Fruit fly (Drosophila melanogaster) whole organism, embryonic: ENCODE data around the gene Nf-YC.

Experiments used
- Atf6 ChIP-seq: fragments of 200-800 bp; sonication (Bioruptor generic); IDR thresholded peaks from 2 replicates; pipeline ENCODE4 v1.3.6; 2022; ENCODE audit warnings: missing biosample characterization, missing genetic modification characterization
- CG10543 ChIP-seq: fragments of 200-800 bp; sonication (Bioruptor generic); optimal IDR thresholded peaks from 3 replicates; lab custom pipeline; 2017; ENCODE audit warnings: missing biosample characterization, mild to moderate bottlenecking, missing genetic modification characterization, moderate library complexity
- CG10654 ChIP-seq: fragments of 200-800 bp; sonication (Bioruptor generic); optimal IDR thresholded peaks from 2 replicates; lab custom pipeline; 2016; ENCODE audit warnings: missing biosample characterization, missing genetic modification characterization
- CG11504 ChIP-seq: fragments of 200-800 bp; sonication (Bioruptor generic); optimal IDR thresholded peaks from 3 replicates; lab custom pipeline; 2019; ENCODE audit warnings: missing biosample characterization, mild to moderate bottlenecking, missing genetic modification characterization, moderate library complexity
- CG1602 ChIP-seq: fragments of 200-800 bp; sonication (Bioruptor generic); optimal IDR thresholded peaks from 3 replicates; lab custom pipeline; 2016; ENCODE audit warnings: missing biosample characterization, missing genetic modification characterization
- CG2712 ChIP-seq: fragments of 200-800 bp; optimal IDR thresholded peaks from 3 replicates; lab custom pipeline; 2019; ENCODE audit warnings: missing biosample characterization, mild to moderate bottlenecking, missing genetic modification characterization, moderate library complexity
- CG2875 ChIP-seq: fragments of 200-800 bp; sonication (Bioruptor generic); optimal IDR thresholded peaks from 2 replicates; lab custom pipeline; 2017; ENCODE audit warnings: missing biosample characterization, mild to moderate bottlenecking, missing genetic modification characterization, missing genetic modification reagents
- CG3163 ChIP-seq: fragments of 200-800 bp; sonication (Bioruptor generic); optimal IDR thresholded peaks from 3 replicates; lab custom pipeline; 2016; ENCODE audit warnings: missing biosample characterization, missing genetic modification characterization
- CG3407 ChIP-seq: fragments of 200-800 bp; sonication (Bioruptor generic); optimal IDR thresholded peaks from 2 replicates; lab custom pipeline; 2018; ENCODE audit warnings: missing biosample characterization, mild to moderate bottlenecking, missing genetic modification characterization
- CG4617 ChIP-seq: fragments of 200-800 bp; sonication (Bioruptor generic); optimal IDR thresholded peaks from 3 replicates; lab custom pipeline; 2016; ENCODE audit warnings: missing biosample characterization, missing genetic modification characterization, borderline replicate concordance
- CG7556 ChIP-seq: fragments of 200-800 bp; sonication (Bioruptor generic); optimal IDR thresholded peaks from 2 replicates; lab custom pipeline; 2017; ENCODE audit warnings: missing biosample characterization, mild to moderate bottlenecking, missing genetic modification characterization
- CG8281 ChIP-seq: fragments of 200-800 bp; sonication (Bioruptor generic); optimal IDR thresholded peaks from 2 replicates; lab custom pipeline; 2018; ENCODE audit warnings: missing biosample characterization, mild to moderate bottlenecking, missing genetic modification characterization, moderate library complexity
- CG8924 ChIP-seq: fragments of 200-800 bp; optimal IDR thresholded peaks from 3 replicates; lab custom pipeline; 2019; ENCODE audit warnings: missing biosample characterization, mild to moderate bottlenecking, missing genetic modification characterization, moderate library complexity
- CG9609 ChIP-seq: fragments of 200-800 bp; sonication (Bioruptor generic); optimal IDR thresholded peaks from 3 replicates; lab custom pipeline; 2016; ENCODE audit warnings: missing biosample characterization, missing genetic modification characterization
- Dfd ChIP-seq, 2 experiments: fragments of >200 bp; optimal IDR thresholded peaks; 2 replicates each; lab custom pipeline; 2017; ENCODE audit warnings: missing biosample characterization in 2 of 2, missing genetic modification characterization in 2 of 2
- Doc2 ChIP-seq: fragments of 200-800 bp; sonication (Bioruptor generic); IDR thresholded peaks from 2 replicates; pipeline ENCODE4 v1.3.6; 2022; ENCODE audit warnings: missing biosample characterization, missing genetic modification characterization
- H15 ChIP-seq: fragments of 200-800 bp; sonication (Bioruptor generic); IDR thresholded peaks from 3 replicates; pipeline ENCODE4 v1.3.6; 2022; ENCODE audit warnings: missing biosample characterization, missing genetic modification characterization
- HHEX ChIP-seq: fragments of 200-800 bp; sonication (Bioruptor generic); optimal IDR thresholded peaks from 3 replicates; lab custom pipeline; 2017; ENCODE audit warnings: missing biosample characterization, mild to moderate bottlenecking, missing genetic modification characterization, missing genetic modification reagents
- Hmr ChIP-seq: fragments of 200-800 bp; sonication (Bioruptor generic); optimal IDR thresholded peaks from 3 replicates; lab custom pipeline; 2017; ENCODE audit warnings: mild to moderate bottlenecking, missing biosample characterization, missing genetic modification reagents, missing genetic modification characterization
- Jarid2 ChIP-seq: fragments of 200-800 bp; sonication (Bioruptor generic); optimal IDR thresholded peaks from 3 replicates; lab custom pipeline; 2017; ENCODE audit warnings: mild to moderate bottlenecking, missing biosample characterization, missing genetic modification reagents, missing genetic modification characterization
- Myb ChIP-seq: fragments of 200-800 bp; sonication (Bioruptor generic); optimal IDR thresholded peaks from 2 replicates; lab custom pipeline; 2016; ENCODE audit warnings: missing biosample characterization, missing genetic modification characterization
- Nf-YB ChIP-seq: fragments of 200-800 bp; sonication (Bioruptor generic); optimal IDR thresholded peaks from 3 replicates; lab custom pipeline; 2019; ENCODE audit warnings: missing biosample characterization, mild to moderate bottlenecking, missing genetic modification characterization, moderate library complexity
- NfI ChIP-seq: fragments of 200-800 bp; sonication (Bioruptor generic); optimal IDR thresholded peaks from 3 replicates; lab custom pipeline; 2018; ENCODE audit warnings: missing biosample characterization, mild to moderate bottlenecking, missing genetic modification characterization, moderate library complexity
- Oli ChIP-seq: fragments of 200-800 bp; sonication (Bioruptor generic); optimal IDR thresholded peaks from 2 replicates; lab custom pipeline; 2018; ENCODE audit warnings: missing biosample characterization, mild to moderate bottlenecking, missing genetic modification characterization, moderate library complexity
- Ptx1 ChIP-seq: fragments of 200-800 bp; sonication (Bioruptor generic); IDR thresholded peaks from 2 replicates; pipeline ENCODE4 v1.3.6; 2022; ENCODE audit warnings: missing biosample characterization, missing genetic modification characterization
- Ravus ChIP-seq: fragments of 200-800 bp; sonication (Bioruptor generic); IDR thresholded peaks from 2 replicates; pipeline ENCODE4 v1.3.6; 2022; ENCODE audit warnings: missing biosample characterization, missing genetic modification characterization
- aop ChIP-seq: fragments of 200-800 bp; sonication (Bioruptor generic); IDR thresholded peaks from 2 replicates; pipeline ENCODE4 v1.3.6; 2022; ENCODE audit warnings: missing biosample characterization, missing genetic modification characterization
- croc ChIP-seq: fragments of 200-800 bp; sonication (Bioruptor generic); conservative IDR thresholded peaks from 3 replicates; pipeline ENCODE4 v1.3.6; 2022; ENCODE audit warnings: missing biosample characterization, missing genetic modification characterization
- dm ChIP-seq: fragments of 200-800 bp; sonication (Bioruptor generic); optimal IDR thresholded peaks from 3 replicates; lab custom pipeline; 2016; ENCODE audit warnings: missing biosample characterization, missing genetic modification characterization
- gfzf ChIP-seq: fragments of 200-800 bp; sonication (Bioruptor generic); optimal IDR thresholded peaks from 2 replicates; lab custom pipeline; 2016; ENCODE audit warnings: missing biosample characterization, mild to moderate bottlenecking, missing genetic modification characterization, moderate library complexity
- gro ChIP-seq: fragments of 200-800 bp; sonication (Bioruptor generic); optimal IDR thresholded peaks from 2 replicates; lab custom pipeline; 2016; ENCODE audit warnings: missing biosample characterization, missing genetic modification characterization
- hth ChIP-seq: fragments of >200 bp; optimal IDR thresholded peaks from 2 replicates; lab custom pipeline; 2017; ENCODE audit warnings: inconsistent platforms
- ind ChIP-seq: fragments of 200-800 bp; sonication (Bioruptor generic); optimal IDR thresholded peaks from 3 replicates; lab custom pipeline; 2016; ENCODE audit warnings: missing biosample characterization, missing genetic modification characterization
- jigr1 ChIP-seq: fragments of 200-800 bp; sonication (Bioruptor generic); IDR thresholded peaks from 3 replicates; pipeline ENCODE4 v1.3.6; 2022; ENCODE audit warnings: missing biosample characterization, missing genetic modification characterization
- kah ChIP-seq: fragments of 200-800 bp; sonication (Bioruptor generic); optimal IDR thresholded peaks from 2 replicates; lab custom pipeline; 2018; ENCODE audit warnings: missing biosample characterization, mild to moderate bottlenecking, missing genetic modification characterization
- lbe ChIP-seq: fragments of 200-800 bp; sonication (Bioruptor generic); optimal IDR thresholded peaks from 2 replicates; lab custom pipeline; 2016; ENCODE audit warnings: missing biosample characterization, mild to moderate bottlenecking, missing genetic modification characterization
- mam ChIP-seq: fragments of 200-800 bp; sonication (Bioruptor generic); optimal IDR thresholded peaks from 3 replicates; lab custom pipeline; 2016; ENCODE audit warnings: missing biosample characterization, missing genetic modification characterization
- nerfin-2 ChIP-seq: fragments of 200-800 bp; sonication (Bioruptor generic); IDR thresholded peaks from 2 replicates; pipeline ENCODE4 v1.3.6; 2022; ENCODE audit warnings: missing biosample characterization, missing genetic modification characterization; ENCODE audit not compliant: partially characterized antibody
- nom ChIP-seq: fragments of 200-800 bp; sonication (Bioruptor generic); optimal IDR thresholded peaks from 2 replicates; lab custom pipeline; 2017; ENCODE audit warnings: missing biosample characterization, missing genetic modification characterization, mild to moderate bottlenecking, moderate library complexity, missing genetic modification reagents
- otp ChIP-seq: fragments of 200-800 bp; sonication (Bioruptor generic); IDR thresholded peaks from 3 replicates; pipeline ENCODE4, ENCODE4 v1.3.6; 2022; ENCODE audit warnings: missing biosample characterization, missing genetic modification characterization
- p53 ChIP-seq: fragments of 200-800 bp; sonication (Bioruptor generic); optimal IDR thresholded peaks from 2 replicates; lab custom pipeline; 2016; ENCODE audit warnings: missing biosample characterization, missing genetic modification characterization
- pan ChIP-seq, 4 experiments: fragments of >200 bp in 3 of 4; fragments of 200-800 bp in 1 of 4; sonication (Bioruptor generic) in 1 of 4; optimal IDR thresholded peaks in 3 of 4; IDR thresholded peaks in 1 of 4; 2 replicates each; pipeline versions ENCODE4 v1.3.6 to Lab custom; 2017 to 2022; ENCODE audit warnings: missing biosample characterization in 2 of 4, missing genetic modification characterization in 2 of 4, mixed read lengths in 1 of 4
- pum ChIP-seq: fragments of 200-800 bp; sonication (Bioruptor generic); optimal IDR thresholded peaks from 2 replicates; lab custom pipeline; 2016; ENCODE audit warnings: missing biosample characterization, missing genetic modification characterization
- sens ChIP-seq: fragments of 200-800 bp; sonication (Bioruptor generic); peaks from one replicate; lab custom pipeline; 2016; ENCODE audit warnings: missing biosample characterization, missing genetic modification characterization
- trem ChIP-seq: fragments of 200-800 bp; optimal IDR thresholded peaks from 3 replicates; lab custom pipeline; 2019; ENCODE audit warnings: missing biosample characterization, mild to moderate bottlenecking, missing genetic modification characterization, moderate library complexity
- twi ChIP-seq: fragments of 200-800 bp; optimal IDR thresholded peaks from 2 replicates; lab custom pipeline; 2019; ENCODE audit warnings: missing biosample characterization, mild to moderate bottlenecking, missing genetic modification characterization, moderate library complexity
- usp ChIP-seq: fragments of >200 bp; optimal IDR thresholded peaks from 2 replicates; lab custom pipeline; 2017; ENCODE audit warnings: missing biosample characterization, missing genetic modification characterization
- zen ChIP-seq: fragments of 200-800 bp; sonication (Bioruptor generic); optimal IDR thresholded peaks from 3 replicates; lab custom pipeline; 2018; ENCODE audit warnings: missing biosample characterization, mild to moderate bottlenecking, missing genetic modification characterization, moderate library complexity

Nf-YC gene

dm6 chrX:6804485-6805295 is 16.0 kb downstream of the Nf-YC start (continued):
- TF ChIP-seq mam (peak; percentile 62), dm (peak; percentile 13), nom (GFP tag; lab: Kevin White, UChicago) (peak; percentile 36), Ravus (GFP tag; lab: Robert Waterston, UW) (peak; percentile 49), NfI (GFP tag; lab: Kevin White, UChicago) (peak; percentile 76), pan (optimal IDR thresholded peaks at IDR 0.05; lab: Kevin White, UChicago) (no peak), pan (GFP tag; optimal IDR thresholded peaks at IDR 0.05 in 1 of 2, IDR thresholded peaks at IDR 0.05 in 1 of 2) (peak in 1 of 2 experiments; percentile 94), gfzf (no peak), otp (GFP tag; lab: Robert Waterston, UW) (peak; percentile 89), CG3163 (GFP tag; lab: Kevin White, UChicago) (peak; percentile 16), H15 (GFP tag; lab: Robert Waterston, UW) (peak; percentile 86), croc (GFP tag; lab: Robert Waterston, UW) (peak; percentile 63; the same call in 2 of the 3 replicates), ind (GFP tag; lab: Kevin White, UChicago) (peak; percentile 79), gro (peak; percentile 40), CG2875 (peak; percentile 75), trem (tag; lab: Kevin White, UChicago) (peak; percentile 59), zen (tag; lab: Kevin White, UChicago) (peak; percentile 58), twi (tag; lab: Kevin White, UChicago) (peak; percentile 31), Myb (peak; percentile 41), Ptx1 (GFP tag; lab: Robert Waterston, UW) (peak; percentile 90), kah (no peak), nerfin-2 (GFP tag; lab: Robert Waterston, UW) (no peak), CG7556 (GFP tag; lab: Kevin White, UChicago) (peak; percentile 69), pum (GFP tag; lab: Kevin White, UChicago) (peak; percentile 56), p53 (no peak), sens (GFP tag; lab: Kevin White, UChicago) (peak; percentile 98), usp (no peak), CG2712 (tag; lab: Kevin White, UChicago) (peak; percentile 84), CG8924 (peak; percentile 81), HHEX (GFP tag; lab: Kevin White, UChicago) (peak; percentile 79), CG11504 (tag; lab: Kevin White, UChicago) (no peak), Hmr (no peak), Dfd (GFP tag; optimal IDR thresholded peaks at IDR 0.05; lab: Kevin White, UChicago) (no peak), aop (GFP tag; lab: Robert Waterston, UW) (peak; percentile 61; the same call in 1 of the 2 replicates), CG8281 (tag; lab: Kevin White, UChicago) (peak; percentile 1), CG10543 (GFP tag; lab: Kevin White, UChicago) (no peak), jigr1 (GFP tag; lab: Robert Waterston, UW) (peak; percentile 74; the same call in 2 of the 3 replicates), CG9609 (GFP tag; lab: Kevin White, UChicago) (peak; percentile 51), Atf6 (peak; percentile 69; the same call in 1 of the 2 replicates), Jarid2 (peak; percentile 16), Doc2 (peak; percentile 62; the same call in 1 of the 2 replicates), Oli (peak; percentile 79), CG3407 (GFP tag; lab: Kevin White, UChicago) (no peak), CG1602 (peak; percentile 77), lbe (GFP tag; lab: Kevin White, UChicago) (peak; percentile 95), Nf-YB (GFP tag; lab: Kevin White, UChicago) (peak; percentile 36), CG4617 (GFP tag; lab: Kevin White, UChicago) (peak; percentile 50), CG10654 (GFP tag; lab: Kevin White, UChicago) (peak; percentile 46), hth (lab: Kevin White, UChicago) (no peak)
